Fruit fly (Drosophila melanogaster): ENCODE data around the gene puf.

puf gene

DNA sequence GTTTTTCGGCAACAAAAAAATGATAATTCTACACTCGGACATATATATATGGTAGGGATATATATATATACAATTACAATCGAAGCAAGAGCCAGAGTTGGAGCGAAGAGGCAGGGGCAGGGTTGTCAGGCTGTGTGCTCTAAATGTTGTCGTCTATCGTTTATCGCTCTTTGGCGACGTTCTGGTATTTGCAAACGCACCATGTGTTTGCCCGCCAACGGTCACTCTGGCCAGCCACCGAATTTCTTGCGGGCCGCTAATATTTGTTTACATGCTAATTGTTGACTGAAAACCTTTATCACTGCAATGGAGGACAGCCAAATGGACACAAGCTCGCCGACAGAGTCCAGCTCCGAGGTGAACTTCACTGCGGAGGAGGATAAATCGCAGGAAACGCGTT is at the start of gene puf, which contains the start of gene ash2:
Gene puf (minus strand): TSS at position 121 of the 400 bp plus-strand sequence.
Gene ash2 (plus strand): TSS at position 203 of the 400 bp plus-strand sequence.
- peak; percentile 16 for TF ChIP-seq CG17801 (GFP tag; optimal IDR thresholded peaks at IDR 0.05; ENCODE audit: partially characterized antibody)

DNA sequence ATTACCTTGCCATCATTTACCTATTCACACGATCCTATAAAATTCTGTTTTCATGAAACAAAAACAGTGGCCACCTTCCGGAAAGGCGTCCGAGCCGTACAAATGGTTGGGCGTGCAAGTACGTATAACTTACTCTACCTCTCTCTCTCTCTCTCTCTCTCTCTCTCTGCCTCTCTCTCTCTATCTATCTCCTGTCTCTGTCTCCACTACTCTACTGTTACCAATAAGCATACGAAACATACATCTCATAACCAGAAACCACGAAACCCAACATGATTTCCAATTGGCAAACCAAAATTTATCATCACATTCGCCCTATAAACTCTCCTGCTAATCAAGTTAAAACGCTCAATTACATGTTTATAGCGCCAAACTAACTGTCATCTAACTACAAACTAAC is 49.5 kb upstream of the puf start:
- TF ChIP-seq CG17801 (GFP tag; optimal IDR thresholded peaks at IDR 0.05; ENCODE audit: partially characterized antibody) = no peak

DNA sequence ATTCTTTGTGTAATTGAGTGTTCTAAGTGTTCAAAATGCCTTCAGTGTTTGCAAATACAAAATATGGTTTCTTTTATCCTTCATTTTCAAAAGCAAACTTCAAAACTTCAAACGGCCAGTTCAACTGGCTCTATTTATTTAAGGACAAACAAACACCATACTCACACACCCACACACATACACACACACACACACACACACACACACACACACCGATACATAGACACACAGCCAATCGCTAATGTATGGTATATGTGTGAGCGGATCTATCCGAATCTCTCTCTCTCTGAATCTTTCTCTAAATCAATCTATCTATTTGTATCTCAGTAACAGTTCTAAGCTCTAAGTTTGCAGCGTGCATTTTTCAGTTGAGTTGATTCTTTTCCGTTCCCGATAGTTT is 43.0 kb upstream of the puf start:
- TF ChIP-seq CG17801 (GFP tag; optimal IDR thresholded peaks at IDR 0.05; ENCODE audit: partially characterized antibody) = no peak

DNA sequence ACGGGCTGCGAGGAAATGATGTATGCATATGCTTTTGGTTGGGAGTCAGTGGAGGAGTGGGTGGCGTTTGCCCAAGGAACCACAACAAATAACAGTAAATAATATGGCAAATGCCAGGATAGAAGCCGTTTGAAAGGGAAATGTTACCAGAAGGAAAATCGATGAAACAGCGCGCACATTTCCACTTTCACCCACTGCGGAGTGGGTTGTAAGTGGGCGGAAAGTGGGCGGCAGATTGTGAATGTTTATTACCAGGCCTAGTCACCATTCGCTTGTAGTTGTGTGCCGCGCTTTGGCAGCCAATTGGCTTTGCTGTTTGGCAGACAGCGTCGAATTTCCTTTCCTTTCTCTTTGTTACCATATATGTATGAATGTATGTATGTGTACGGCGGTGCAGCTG is 21.8 kb upstream of the puf start:
- TF ChIP-seq CG17801 (GFP tag; optimal IDR thresholded peaks at IDR 0.05; ENCODE audit: partially characterized antibody) = no peak

DNA sequence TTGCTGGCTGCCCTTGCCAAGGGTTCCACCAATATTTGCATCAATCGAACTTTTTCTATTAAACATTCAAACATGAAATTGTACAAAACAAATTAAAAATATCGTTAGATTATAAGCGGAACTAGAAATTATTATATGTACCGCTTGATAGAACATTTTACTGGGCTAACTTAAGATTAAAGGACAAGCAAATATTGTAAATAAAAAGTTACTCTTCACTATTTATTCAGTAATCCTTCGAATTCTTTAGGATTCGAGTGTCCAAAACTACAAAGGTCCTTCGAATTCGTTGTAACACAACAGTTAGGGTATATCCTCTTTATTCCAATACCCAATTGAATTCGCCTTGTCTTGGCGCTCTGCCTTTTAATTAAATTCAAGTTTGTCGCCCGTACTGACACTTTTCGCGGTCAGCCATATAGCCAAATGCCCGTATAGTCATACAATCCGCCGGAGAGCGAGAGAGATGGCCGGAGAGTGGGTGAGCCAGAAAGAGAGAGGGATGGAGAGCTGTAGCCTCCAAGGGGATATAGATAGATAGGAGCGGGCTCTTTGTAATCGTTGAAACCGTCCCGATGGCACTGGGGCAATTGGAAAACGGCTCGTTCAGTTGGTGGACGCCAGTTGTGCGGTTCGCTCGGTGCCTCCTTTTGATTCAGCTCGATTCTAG is 17.8 kb upstream of the puf start:
- no peak for TF ChIP-seq CG17801 (GFP tag; optimal IDR thresholded peaks at IDR 0.05; ENCODE audit: partially characterized antibody)

DNA sequence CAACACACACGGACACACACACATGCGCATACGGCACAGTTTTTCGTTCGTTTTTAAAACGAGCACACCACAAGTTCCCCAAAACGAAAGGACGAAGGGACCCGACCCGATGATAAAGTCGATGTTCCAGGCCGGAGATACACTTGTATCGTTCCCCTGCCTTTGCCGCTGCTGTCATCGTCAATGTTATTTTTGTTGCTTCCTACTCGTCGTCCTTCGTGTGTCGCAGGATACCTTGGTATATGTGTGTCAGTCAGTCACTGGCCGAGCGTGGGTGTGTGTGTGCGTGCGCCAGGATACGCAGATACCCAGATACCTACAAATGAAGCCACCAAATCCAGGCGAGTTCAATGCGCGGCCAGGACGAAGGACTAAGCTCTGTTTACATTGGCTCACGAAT is 13.2 kb upstream of the puf start:
- TF ChIP-seq CG17801 (GFP tag; optimal IDR thresholded peaks at IDR 0.05; ENCODE audit: partially characterized antibody) = no peak

DNA sequence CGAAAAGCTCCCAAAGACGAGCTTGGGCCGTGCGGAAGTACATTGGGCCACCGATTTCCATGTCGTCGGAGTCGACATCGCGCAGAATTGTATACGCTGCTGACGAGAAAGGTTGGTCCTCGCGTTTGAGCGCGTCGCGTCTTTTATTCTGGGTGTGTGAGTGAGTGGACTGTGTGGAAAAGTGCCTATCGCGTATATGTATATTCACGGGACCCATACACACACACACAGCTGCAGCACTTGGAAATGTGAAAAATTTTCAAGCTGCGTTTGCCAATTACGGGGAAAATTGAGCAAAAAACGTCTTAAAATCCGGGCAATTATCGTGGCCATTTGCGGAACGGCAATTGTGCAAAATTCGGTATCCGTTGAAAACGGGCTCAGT is 12.6 kb upstream of the puf start, which contains the start of gene slo:
Gene slo (plus strand): TSS at position 80 of the 385 bp plus-strand sequence.
- TF ChIP-seq CG17801 (GFP tag; optimal IDR thresholded peaks at IDR 0.05; ENCODE audit: partially characterized antibody) = no peak

DNA sequence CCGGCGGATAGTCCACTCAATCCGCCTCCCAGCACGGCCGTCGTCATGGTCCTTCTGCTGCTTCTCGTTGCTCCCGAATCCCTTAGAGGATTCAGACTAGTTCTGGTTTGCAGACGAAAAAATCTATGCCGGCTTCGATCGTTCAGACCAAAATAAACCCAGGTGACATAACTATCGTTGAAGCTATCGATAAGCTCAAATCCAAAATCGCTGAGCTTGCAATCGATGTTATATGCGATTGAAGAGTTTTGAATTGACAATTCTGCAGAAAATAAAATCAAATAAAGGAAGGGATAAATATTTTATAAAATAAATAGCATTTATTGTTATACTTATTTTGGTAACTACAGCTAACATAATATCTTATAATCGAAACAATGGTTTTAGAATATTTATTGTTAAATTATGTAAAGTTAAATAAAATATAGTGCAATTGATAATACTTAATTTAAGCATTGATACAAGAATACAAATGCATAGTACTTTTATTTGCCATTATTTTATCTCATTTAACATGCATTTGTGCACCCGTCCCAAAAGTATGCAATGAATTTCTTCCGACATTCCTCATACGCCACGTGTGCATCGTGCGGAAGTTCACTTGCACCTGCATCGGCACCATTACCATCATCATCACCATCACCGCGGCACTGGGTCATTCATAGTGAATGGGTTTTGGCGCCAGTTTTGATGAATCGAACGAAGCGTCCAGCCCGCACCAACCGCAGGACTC is 12.0 kb upstream of the puf start, which contains the start of gene Ppox:
Gene Ppox (minus strand): TSS at position 173 of the 733 bp plus-strand sequence.
- no peak for TF ChIP-seq CG17801 (GFP tag; optimal IDR thresholded peaks at IDR 0.05; ENCODE audit: partially characterized antibody)

DNA sequence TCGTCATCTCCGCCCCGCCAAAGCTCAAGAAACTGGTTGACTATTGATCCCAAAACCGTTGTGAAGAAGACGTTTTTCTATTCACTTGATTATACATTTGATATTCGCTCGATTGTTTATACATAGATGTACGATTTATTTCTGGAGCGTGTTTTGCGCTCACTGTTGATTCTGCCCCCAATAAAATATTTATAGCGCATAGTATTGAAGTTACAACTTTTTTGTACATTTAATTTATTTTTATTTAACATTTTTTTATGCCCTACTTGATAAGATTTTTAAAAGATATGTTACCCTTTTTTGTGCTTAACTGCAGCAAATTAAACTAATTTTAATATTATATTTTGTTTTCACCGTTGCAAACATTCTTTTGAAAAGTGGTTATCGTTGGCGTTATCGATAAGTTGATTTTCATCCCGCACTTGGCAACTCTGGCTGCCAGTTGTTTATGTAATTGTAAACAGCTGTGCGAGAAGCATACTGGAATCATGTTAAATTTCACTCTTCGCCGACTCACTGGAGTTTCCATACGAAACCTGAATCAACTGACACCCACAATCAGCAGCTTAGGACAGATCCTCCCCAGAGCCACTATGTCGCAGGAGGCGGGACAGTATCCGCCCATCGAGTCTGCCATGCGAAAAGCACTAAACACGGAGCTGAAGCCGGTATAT is 9.5 kb upstream of the puf start, which contains the start of gene CG31126:
Gene CG31126 (plus strand): TSS at position 449 of the 674 bp plus-strand sequence.
- TF ChIP-seq CG17801 (GFP tag; optimal IDR thresholded peaks at IDR 0.05; ENCODE audit: partially characterized antibody) = peak; percentile 10

DNA sequence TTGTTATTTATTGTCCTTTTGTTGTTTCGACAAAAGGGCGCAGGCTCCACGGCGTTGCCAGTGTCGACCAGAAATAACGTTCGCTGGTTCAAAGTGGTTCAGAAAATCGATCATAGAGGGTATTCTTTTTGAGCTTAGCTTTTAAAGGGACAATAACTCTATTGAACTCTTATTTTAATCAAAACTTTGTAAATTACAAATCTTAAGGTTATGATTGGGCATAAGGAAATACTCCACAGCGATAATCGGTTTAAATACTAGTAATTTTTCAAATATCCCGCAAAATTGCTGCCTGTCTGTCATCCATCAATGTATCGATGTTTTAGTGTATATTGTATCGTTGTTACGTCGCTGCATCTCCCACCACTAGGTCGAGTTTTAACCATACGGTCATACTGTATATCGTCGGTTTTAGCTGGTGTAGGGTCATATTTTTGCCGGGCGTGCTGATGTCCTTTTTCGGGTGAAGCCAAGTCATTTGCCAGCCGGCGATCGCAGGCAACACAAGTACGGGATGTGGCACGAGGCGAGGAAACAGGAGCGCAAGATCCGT is 5.0 kb upstream of the puf start, which contains the start of the genes CG31125 and CG6695:
Gene CG31125 (minus strand): TSS at position 51 of the 553 bp plus-strand sequence.
Gene CG6695 (plus strand): TSS at position 391 of the 553 bp plus-strand sequence.
- no peak for TF ChIP-seq CG17801 (GFP tag; optimal IDR thresholded peaks at IDR 0.05; ENCODE audit: partially characterized antibody)

DNA sequence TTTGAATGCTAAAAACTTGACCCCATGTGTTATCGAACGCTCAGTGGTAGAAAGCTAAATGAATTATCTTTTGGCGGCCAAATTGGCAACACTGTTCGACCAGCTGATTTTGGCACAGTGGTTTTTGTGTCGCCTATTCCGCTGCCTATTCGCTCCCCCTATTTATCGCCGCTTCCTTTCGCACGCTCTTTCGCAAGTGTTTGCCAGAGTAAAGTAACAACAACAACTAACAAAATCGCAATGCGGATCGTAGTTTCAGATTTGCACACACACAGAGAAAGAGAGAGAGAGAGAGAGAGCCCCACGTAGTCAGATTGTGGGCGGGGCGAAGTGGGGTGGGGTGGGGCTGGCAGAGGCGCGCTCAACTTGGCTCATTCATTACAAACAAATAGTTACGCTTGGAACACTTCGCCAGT is 1.2 kb upstream of the puf start:
- TF ChIP-seq CG17801 (GFP tag; optimal IDR thresholded peaks at IDR 0.05; ENCODE audit: partially characterized antibody) = peak; percentile 66

DNA sequence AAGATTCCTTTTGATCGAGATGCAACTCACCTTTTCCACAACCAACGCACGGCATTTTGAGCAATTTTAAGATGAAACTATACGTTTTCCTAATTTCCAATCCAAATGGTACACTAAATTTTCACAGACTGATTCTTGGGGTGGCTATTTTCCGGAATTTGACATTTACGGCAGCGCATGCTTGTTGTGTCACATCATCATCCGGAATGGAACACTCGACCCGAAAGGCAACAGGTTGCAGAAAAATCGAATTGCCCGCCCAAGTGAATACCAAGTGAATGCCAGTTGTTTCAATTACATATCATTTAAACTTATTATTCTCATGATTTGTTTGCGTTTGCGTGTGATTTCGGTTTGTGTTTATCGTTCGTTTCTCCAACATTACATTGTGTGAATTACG is 14.9 kb downstream of the puf start, which contains the start of gene MtnF:
Gene MtnF (minus strand): TSS at position 209 of the 400 bp plus-strand sequence.
- TF ChIP-seq CG17801 (GFP tag; optimal IDR thresholded peaks at IDR 0.05; ENCODE audit: partially characterized antibody) = no peak

DNA sequence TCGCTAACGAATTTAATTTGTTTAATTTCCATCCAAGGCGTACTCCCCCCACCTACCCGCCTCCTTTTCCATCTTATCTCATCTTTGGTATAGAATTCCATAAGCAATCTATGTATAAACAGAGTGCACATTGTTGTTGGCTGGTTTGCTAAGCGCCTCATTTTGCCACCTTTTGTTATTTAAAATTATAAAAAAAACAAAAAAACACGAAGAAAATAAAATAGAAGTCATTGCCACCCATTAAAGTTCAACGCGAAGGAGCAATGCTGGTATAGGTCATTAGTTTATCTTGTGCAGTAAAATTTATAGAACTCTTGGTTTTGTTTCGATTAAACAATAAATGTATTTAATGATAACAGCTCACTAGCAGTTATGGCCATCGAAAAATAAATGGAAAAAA is 15.5 kb downstream of the puf start:
- no peak for TF ChIP-seq CG17801 (GFP tag; optimal IDR thresholded peaks at IDR 0.05; ENCODE audit: partially characterized antibody)

DNA sequence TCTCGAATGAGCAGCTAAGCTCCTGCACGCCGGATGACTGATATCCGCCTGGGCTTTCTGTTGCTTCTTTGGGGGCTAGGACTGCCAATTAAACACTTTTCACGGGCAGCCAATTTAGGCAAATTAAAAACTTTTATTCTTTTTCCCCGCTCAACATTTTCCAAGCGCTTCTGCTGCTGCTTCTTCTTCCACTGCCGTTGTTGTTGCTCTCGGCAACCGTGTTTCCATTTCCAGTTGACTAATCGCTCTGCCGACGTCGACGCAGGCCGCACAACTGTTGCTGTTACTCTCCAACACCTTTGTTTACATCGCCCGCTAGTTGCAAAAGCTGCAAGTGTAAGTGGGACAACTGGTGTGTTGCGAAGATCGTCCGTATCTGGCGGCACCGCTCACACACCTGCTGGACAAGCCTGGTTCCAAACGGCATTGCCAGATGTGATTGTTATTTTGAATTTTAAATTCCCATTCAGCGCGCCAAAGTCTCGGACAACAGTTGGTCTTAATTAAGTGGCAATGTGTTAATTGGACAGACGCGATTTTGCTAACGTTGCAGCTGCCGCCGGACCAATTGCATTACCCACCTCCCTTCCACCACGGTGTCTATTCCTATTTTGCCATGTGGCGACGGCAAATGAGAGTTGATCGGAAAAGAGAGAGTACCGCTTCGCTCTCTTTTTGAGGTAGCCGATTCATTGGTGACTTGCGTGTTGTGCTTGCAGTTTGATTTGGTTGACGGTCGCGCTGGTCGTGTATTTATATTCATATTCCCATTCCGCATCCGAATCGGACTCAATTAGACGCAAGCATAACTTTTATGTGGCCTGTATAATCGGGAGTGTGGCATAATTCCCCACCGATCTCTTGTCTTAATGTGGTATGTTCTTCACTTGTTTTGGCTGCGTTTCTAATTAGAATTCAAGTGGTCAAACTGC is 19.7 kb downstream of the puf start, which contains the start of gene Wsck:
Gene Wsck (minus strand): TSS at position 199 of the 932 bp plus-strand sequence.
- peak; percentile 41 for TF ChIP-seq CG17801 (GFP tag; optimal IDR thresholded peaks at IDR 0.05; ENCODE audit: partially characterized antibody)
